Worm (Caenorhabditis elegans): ENCODE results near the gene eef-1G.

ce11 chrV:10970070-10970469, 4.6 kb downstream of the eef-1G start, which contains the start of gene F17C11.22:
- no peak for TF ChIP-seq ztf-4 (tag; optimal IDR thresholded peaks at IDR 0.05)
- no peak for TF ChIP-seq efl-1 (optimal IDR thresholded peaks at IDR 0.05)
- TF ChIP-seq efl-1 (GFP tag; optimal IDR thresholded peaks at IDR 0.05 in 1 of 2), result peak in 1 of 2 experiments; percentile 58
- TF ChIP-seq C16A3.4 (tag; optimal IDR thresholded peaks at IDR 0.05), result no peak
- TF ChIP-seq elt-3 (tag; optimal IDR thresholded peaks at IDR 0.05), result no peak
- no peak for TF ChIP-seq egl-13 (tag; optimal IDR thresholded peaks at IDR 0.05)

Measured in whole organism, L1 larva.